Worm (Caenorhabditis elegans): ENCODE data around the gene C50D2.6.
"Not testable (repeated sequence)": the region's sequence is repeated elsewhere in the genome, so short reads cannot be mapped to it uniquely, and the experiment has no call there.

Gene C50D2.6

DNA sequence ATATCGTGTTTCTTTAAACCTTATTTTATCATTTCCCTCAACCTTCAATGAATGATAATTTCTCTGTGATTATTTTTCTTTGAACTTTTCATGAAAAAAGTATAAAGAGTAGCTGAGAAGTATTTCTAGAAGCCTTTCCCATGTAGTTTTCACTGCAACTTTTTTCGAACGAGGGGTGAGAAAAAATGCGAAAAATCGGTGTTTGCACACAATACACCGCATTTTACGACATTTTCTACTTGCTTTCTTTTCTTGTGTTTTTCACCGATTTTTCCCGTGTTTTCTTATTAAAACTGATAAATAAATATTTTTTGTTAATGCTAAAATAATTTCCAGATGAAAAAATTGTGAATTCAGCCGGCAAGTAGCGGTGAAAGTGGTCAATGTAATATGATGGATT lies 14.7 kb downstream of the C50D2.6 start, which contains the start of gene C50D2.10:
Gene C50D2.10, plus strand, starts transcription at position 245 of the 400 bp plus-strand sequence.
- not testable (repeated sequence) for TF ChIP-seq W03F9.2, him-1, dao-5 (tag; optimal IDR thresholded peaks at IDR 0.05)

DNA sequence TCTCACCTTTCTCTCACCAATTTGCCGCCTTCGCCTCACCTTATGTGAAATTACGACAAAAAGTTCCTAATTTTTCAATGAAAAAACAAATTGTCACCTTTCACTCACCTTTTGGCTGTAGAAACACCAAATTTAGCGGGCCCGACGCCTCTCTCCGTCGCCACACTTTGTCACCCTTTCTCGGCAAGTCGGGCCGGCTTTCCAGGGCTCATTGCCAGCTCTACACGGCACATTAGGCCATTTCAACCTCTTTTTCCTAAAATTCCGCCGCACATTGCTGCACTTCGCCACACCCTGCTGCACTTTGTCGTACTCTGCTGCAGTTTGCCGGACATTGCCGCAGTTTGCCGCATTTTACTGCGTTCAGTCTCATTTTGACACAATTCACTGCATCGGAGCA lies 16.9 kb downstream of the C50D2.6 start:
- TF ChIP-seq W03F9.2 (tag; optimal IDR thresholded peaks at IDR 0.05), result no peak
- no peak for TF ChIP-seq dao-5 (tag; optimal IDR thresholded peaks at IDR 0.05)
- TF ChIP-seq him-1 (tag; optimal IDR thresholded peaks at IDR 0.05), result no peak

DNA sequence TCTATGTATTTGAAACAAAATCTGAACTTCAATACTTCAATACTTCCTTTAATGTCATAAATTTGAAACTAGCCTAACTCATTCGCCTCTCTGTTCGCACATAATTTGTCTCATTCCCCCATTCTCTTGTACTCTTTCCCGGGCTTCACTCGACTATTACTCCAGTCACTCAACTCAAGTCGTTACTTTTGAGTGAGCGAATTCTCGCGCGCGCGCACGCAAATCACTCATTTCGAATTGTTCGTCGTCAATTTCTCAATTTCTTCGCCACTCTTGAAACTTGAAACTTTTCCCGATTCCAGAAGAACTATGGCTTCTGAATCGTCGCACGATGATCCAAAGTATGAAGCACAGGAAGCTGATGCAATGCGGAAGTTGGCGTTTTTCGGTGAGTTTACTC lies 20.0 kb downstream of the C50D2.6 start, which contains the start of gene col-68:
Gene col-68, plus strand, starts transcription at position 301 of the 400 bp plus-strand sequence.
- TF ChIP-seq W03F9.2 (tag; optimal IDR thresholded peaks at IDR 0.05) (no peak), him-1 (tag; optimal IDR thresholded peaks at IDR 0.05) (no peak), dao-5 (tag; optimal IDR thresholded peaks at IDR 0.05) (no peak)

DNA sequence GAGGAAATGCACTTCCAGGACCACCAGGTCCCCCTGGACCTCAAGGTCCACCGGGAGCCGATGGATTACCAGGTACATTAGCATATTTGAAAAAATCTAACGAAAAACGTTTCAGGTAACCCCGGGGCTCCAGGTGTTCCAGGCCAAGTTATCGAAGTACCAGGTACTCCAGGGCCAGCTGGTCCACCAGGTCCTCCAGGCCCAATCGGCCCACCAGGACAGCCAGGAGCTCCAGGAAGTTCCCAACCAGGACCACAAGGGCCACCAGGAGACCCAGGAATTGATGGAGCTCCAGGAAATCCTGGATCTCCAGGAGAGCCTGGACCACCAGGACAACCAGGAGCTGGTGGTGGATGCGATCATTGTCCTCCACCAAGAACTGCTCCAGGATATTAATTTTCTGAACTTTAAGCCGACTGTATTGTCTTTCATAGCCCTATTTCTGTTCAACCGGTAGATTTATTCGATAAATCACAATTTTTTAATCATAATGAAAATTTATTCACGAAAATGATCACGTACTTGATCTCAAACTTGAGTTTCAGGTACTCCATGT lies 21.2 kb downstream of the C50D2.6 start:
- TF ChIP-seq W03F9.2 (tag; optimal IDR thresholded peaks at IDR 0.05) (no peak), him-1 (tag; optimal IDR thresholded peaks at IDR 0.05) (no peak), dao-5 (tag; optimal IDR thresholded peaks at IDR 0.05) (no peak)

ce11 chrII:105889-106288 lies 21.7 kb downstream of the C50D2.6 start, which contains the start of gene txt-1:
txt-1 (plus strand) TSS chrII:106189.
- no peak for TF ChIP-seq W03F9.2 (tag; optimal IDR thresholded peaks at IDR 0.05)
- no peak for TF ChIP-seq dao-5 (tag; optimal IDR thresholded peaks at IDR 0.05)
- TF ChIP-seq him-1 (tag; optimal IDR thresholded peaks at IDR 0.05), result no peak

ce11 chrII:107703-108102 lies 23.5 kb downstream of the C50D2.6 start:
- TF ChIP-seq dao-5 (tag; optimal IDR thresholded peaks at IDR 0.05) (no peak), W03F9.2 (tag; optimal IDR thresholded peaks at IDR 0.05) (no peak), him-1 (tag; optimal IDR thresholded peaks at IDR 0.05) (no peak)

ce11 chrII:108865-109264 lies 24.6 kb downstream of the C50D2.6 start, which contains the start of gene C50D2.2:
C50D2.2 (plus strand) TSS chrII:109165.
- TF ChIP-seq him-1 (tag; optimal IDR thresholded peaks at IDR 0.05) (no peak), dao-5 (tag; optimal IDR thresholded peaks at IDR 0.05) (no peak), W03F9.2 (tag; optimal IDR thresholded peaks at IDR 0.05) (no peak)

DNA sequence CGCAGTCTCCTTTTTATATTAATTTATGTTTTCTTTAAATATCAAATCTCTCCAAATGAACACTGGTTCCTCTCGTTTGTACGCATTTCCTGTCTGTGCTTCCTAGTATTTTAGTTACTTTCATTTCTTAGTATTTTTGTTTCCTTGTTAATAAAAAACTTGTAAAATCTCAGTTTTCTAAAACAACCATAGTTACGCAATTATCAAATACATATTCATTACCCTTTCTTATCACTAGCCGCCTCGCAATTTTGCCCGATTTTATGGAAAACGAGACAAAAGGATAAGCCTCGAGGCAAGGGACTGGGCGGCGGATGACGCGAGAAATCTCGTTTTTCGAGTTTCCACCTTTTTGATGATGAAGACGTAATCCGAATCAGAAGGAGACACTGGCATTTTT lies 27.0 kb downstream of the C50D2.6 start, which contains the start of gene C50D2.1:
Gene C50D2.1, plus strand, starts transcription at position 301 of the 400 bp plus-strand sequence.
- TF ChIP-seq dao-5 (tag; optimal IDR thresholded peaks at IDR 0.05) (no peak), W03F9.2 (tag; optimal IDR thresholded peaks at IDR 0.05) (no peak), him-1 (tag; optimal IDR thresholded peaks at IDR 0.05) (no peak)

ce11 chrII:112231-112630 lies 28.0 kb downstream of the C50D2.6 start:
- TF ChIP-seq dao-5 (tag; optimal IDR thresholded peaks at IDR 0.05) (no peak), W03F9.2 (tag; optimal IDR thresholded peaks at IDR 0.05) (no peak), him-1 (tag; optimal IDR thresholded peaks at IDR 0.05) (no peak)

- TF ChIP-seq him-1 (tag; optimal IDR thresholded peaks at IDR 0.05) (no peak), dao-5 (tag; optimal IDR thresholded peaks at IDR 0.05) (no peak), W03F9.2 (tag; optimal IDR thresholded peaks at IDR 0.05) (no peak)
These were observed 32.7 kb downstream of the C50D2.6 start, which contains the start of gene srt-54 for ce11 chrII:116916-117315. srt-54 (plus strand) TSS chrII:117216.

DNA sequence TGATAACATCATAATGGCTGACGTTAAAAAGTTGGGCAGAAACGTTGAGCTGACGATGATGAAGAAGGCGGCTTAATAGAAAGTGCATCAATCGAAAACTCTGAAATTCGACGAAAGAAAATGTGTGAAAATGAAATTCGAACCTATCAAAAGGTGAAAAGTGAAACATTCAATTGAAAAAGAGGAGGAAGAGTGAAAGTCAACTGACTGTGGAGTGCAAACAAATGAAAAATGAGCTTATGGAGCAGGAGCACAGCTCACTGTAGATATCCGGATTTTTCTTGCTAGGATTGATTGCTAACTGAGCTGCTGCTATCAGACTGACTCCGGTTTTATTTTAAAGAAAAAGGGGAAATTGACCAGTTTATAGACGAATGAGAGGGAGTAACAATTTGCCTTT lies 36.9 kb downstream of the C50D2.6 start, which contains the start of gene K10B4.3:
Gene K10B4.3, minus strand, starts transcription at position 101 of the 400 bp plus-strand sequence.
- TF ChIP-seq him-1 (tag; optimal IDR thresholded peaks at IDR 0.05) (no peak), W03F9.2 (tag; optimal IDR thresholded peaks at IDR 0.05) (no peak), dao-5 (tag; optimal IDR thresholded peaks at IDR 0.05) (no peak)

ce11 chrII:122008-122407 lies 37.8 kb downstream of the C50D2.6 start:
- no peak for TF ChIP-seq dao-5 (tag; optimal IDR thresholded peaks at IDR 0.05)
- TF ChIP-seq him-1 (tag; optimal IDR thresholded peaks at IDR 0.05), result no peak
- no peak for TF ChIP-seq W03F9.2 (tag; optimal IDR thresholded peaks at IDR 0.05)

DNA sequence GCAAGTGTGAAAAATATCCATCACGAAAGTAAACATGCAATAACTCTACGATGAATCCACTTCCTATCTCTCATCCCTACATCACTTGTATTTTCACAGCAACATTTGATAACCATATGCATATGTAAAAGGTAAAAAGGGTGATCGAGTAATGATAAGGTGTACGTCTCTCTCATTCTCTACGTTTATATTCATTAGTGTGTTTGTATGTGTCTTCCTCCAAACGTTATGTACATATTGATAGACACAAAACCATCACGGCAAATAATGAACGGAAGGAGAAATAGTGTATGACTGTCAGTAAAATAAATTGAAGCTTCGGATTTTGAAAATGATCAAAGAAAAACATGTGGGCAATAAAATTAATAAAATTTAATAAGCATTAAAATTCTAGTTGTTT lies 38.3 kb downstream of the C50D2.6 start:
- no peak for TF ChIP-seq him-1 (tag; optimal IDR thresholded peaks at IDR 0.05)
- TF ChIP-seq W03F9.2 (tag; optimal IDR thresholded peaks at IDR 0.05), result no peak
- TF ChIP-seq dao-5 (tag; optimal IDR thresholded peaks at IDR 0.05), result no peak

DNA sequence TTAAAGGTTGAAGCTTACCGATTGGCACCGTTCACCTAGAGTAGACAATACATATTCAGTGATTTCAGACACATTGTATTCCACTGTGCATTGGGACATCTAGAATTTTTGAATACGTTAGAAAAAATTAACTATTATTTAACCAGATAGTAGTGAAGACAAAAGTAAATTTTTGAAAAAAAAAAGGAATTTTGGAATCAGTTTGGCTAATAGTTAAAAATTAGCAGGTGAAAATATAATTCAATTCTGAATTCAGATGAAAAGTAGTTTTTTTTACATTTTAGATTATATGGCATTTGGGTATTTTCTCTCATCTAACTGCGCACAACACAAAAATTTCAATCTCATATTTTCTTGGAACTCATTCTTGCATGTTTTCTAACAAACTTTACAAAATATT lies 40.7 kb downstream of the C50D2.6 start, which contains the start of gene nmur-2:
Gene nmur-2, minus strand, starts transcription at position 101 of the 400 bp plus-strand sequence.
- no peak for TF ChIP-seq dao-5 (tag; optimal IDR thresholded peaks at IDR 0.05)
- TF ChIP-seq W03F9.2 (tag; optimal IDR thresholded peaks at IDR 0.05), result no peak
- no peak for TF ChIP-seq him-1 (tag; optimal IDR thresholded peaks at IDR 0.05)

DNA sequence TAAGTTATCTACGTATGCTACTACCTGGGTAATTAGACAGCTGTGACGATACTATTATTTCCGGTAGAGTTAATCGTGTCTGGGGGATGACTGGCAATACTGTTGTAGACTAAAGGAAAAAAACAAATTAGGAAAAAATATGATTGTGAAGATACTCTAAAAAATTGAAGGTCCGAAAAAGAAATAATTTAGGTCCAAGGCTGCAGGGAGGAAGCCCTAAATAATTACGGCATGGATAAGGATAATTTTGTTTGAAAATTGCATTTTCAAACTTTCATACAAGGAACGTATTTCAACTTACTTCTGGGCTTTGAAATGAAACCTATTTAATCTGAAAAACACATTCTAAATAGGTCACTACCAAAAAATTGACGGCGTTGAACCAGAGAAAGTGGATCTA lies 44.7 kb downstream of the C50D2.6 start, which contains the start of gene srd-3:
Gene srd-3, minus strand, starts transcription at position 101 of the 400 bp plus-strand sequence.
- TF ChIP-seq W03F9.2 (tag; optimal IDR thresholded peaks at IDR 0.05), result no peak
- TF ChIP-seq dao-5 (tag; optimal IDR thresholded peaks at IDR 0.05), result no peak
- no peak for TF ChIP-seq him-1 (tag; optimal IDR thresholded peaks at IDR 0.05)
